Fruit fly (Drosophila melanogaster) whole organism, embryonic: ENCODE measurements around the gene CG5850.
A peak's percentile ranks its signal among the peaks of the same experiment; 100 is the strongest.

ENCODE experiments used
- Antp ChIP-seq: fragments of 200-800 bp; sonication (Bioruptor generic); optimal IDR thresholded peaks from 3 replicates; lab custom pipeline; 2016; ENCODE audit warnings: missing biosample characterization, missing genetic modification characterization
- CG12155 ChIP-seq: fragments of 200-800 bp; sonication (Bioruptor generic); optimal IDR thresholded peaks from 3 replicates; lab custom pipeline; 2016; ENCODE audit warnings: missing biosample characterization, missing genetic modification characterization
- CG12219 ChIP-seq: fragments of 200-800 bp; sonication (Bioruptor generic); optimal IDR thresholded peaks from 3 replicates; lab custom pipeline; 2018; ENCODE audit warnings: missing biosample characterization, mild to moderate bottlenecking, missing genetic modification characterization
- CG15011 ChIP-seq: fragments of 200-800 bp; sonication (Bioruptor generic); optimal IDR thresholded peaks from 3 replicates; lab custom pipeline; 2018; ENCODE audit warnings: missing biosample characterization, mild to moderate bottlenecking, missing genetic modification characterization
- CG1529 ChIP-seq: fragments of 200-800 bp; sonication (Bioruptor generic); optimal IDR thresholded peaks from 3 replicates; lab custom pipeline; 2018; ENCODE audit warnings: missing biosample characterization, missing genetic modification characterization
- CG1603 ChIP-seq: fragments of 200-800 bp; sonication (Bioruptor generic); optimal IDR thresholded peaks from 2 replicates; lab custom pipeline; 2019; ENCODE audit warnings: missing biosample characterization, mild to moderate bottlenecking, missing genetic modification characterization, moderate library complexity
- CG1647 ChIP-seq: fragments of 200-800 bp; sonication (Bioruptor generic); optimal IDR thresholded peaks from 3 replicates; lab custom pipeline; 2016; ENCODE audit warnings: missing biosample characterization, missing genetic modification characterization
- CG16863 ChIP-seq: fragments of 200-800 bp; sonication (Bioruptor generic); optimal IDR thresholded peaks from 3 replicates; lab custom pipeline; 2016; ENCODE audit warnings: missing biosample characterization, missing genetic modification characterization
- CG17328 ChIP-seq: fragments of 200-800 bp; sonication (Bioruptor generic); IDR thresholded peaks from 2 replicates; pipeline ENCODE4 v1.3.6; 2022; ENCODE audit warnings: missing biosample characterization, missing genetic modification characterization
- CG2120 ChIP-seq: fragments of 200-800 bp; sonication (Bioruptor generic); optimal IDR thresholded peaks from 3 replicates; lab custom pipeline; 2016; ENCODE audit warnings: missing biosample characterization, missing genetic modification characterization
- CG31224 ChIP-seq: fragments of 200-800 bp; sonication (Bioruptor generic); IDR thresholded peaks from 2 replicates; pipeline ENCODE4 v1.3.6; 2022; ENCODE audit warnings: missing biosample characterization, missing genetic modification characterization
- CG32767 ChIP-seq: fragments of 200-800 bp; sonication (Bioruptor generic); IDR thresholded peaks from 2 replicates; pipeline ENCODE4 v1.3.6; 2022; ENCODE audit warnings: missing biosample characterization, missing genetic modification characterization
- CG3281 ChIP-seq: fragments of 200-800 bp; sonication (Bioruptor generic); optimal IDR thresholded peaks from 3 replicates; lab custom pipeline; 2017; ENCODE audit warnings: missing biosample characterization, mild to moderate bottlenecking, missing genetic modification characterization
- CG6654 ChIP-seq: fragments of 200-800 bp; sonication (Bioruptor generic); optimal IDR thresholded peaks from 2 replicates; lab custom pipeline; 2017; ENCODE audit warnings: missing biosample characterization, mild to moderate bottlenecking, missing genetic modification characterization
- CG7271 ChIP-seq: fragments of 200-800 bp; sonication (Bioruptor generic); optimal IDR thresholded peaks from 2 replicates; lab custom pipeline; 2018; ENCODE audit warnings: missing biosample characterization, mild to moderate bottlenecking, missing genetic modification characterization, moderate library complexity
- CG7357 ChIP-seq: fragments of 200-800 bp; sonication (Bioruptor generic); IDR thresholded peaks from 3 replicates; pipeline ENCODE4 v1.3.6; 2022; ENCODE audit warnings: missing biosample characterization, missing genetic modification characterization
- CG9727 ChIP-seq: fragments of 200-800 bp; sonication (Bioruptor generic); optimal IDR thresholded peaks from 3 replicates; lab custom pipeline; 2017; ENCODE audit warnings: missing biosample characterization, mild to moderate bottlenecking, missing genetic modification characterization
- CG9876 ChIP-seq: fragments of 200-800 bp; sonication (Bioruptor generic); optimal IDR thresholded peaks from 2 replicates; lab custom pipeline; 2016; ENCODE audit warnings: missing biosample characterization, missing genetic modification characterization
- CrebB ChIP-seq: fragments of 200-800 bp; sonication (Bioruptor generic); optimal IDR thresholded peaks from 3 replicates; lab custom pipeline; 2018; ENCODE audit warnings: missing biosample characterization, mild to moderate bottlenecking, missing genetic modification characterization
- D ChIP-seq, 2 experiments: fragments of 200-800 bp in 1 of 2; fragments of >200 bp in 1 of 2; sonication (Bioruptor generic) in 1 of 2; optimal IDR thresholded peaks; 2 replicates in 1 of 2; 3 replicates in 1 of 2; lab custom pipeline; 2017; ENCODE audit warnings: mild to moderate bottlenecking in 1 of 2, missing biosample characterization in 1 of 2, missing genetic modification characterization in 1 of 2, missing genetic modification reagents in 1 of 2
- Doc3 ChIP-seq: fragments of 200-800 bp; sonication (Bioruptor generic); IDR thresholded peaks from 3 replicates; pipeline ENCODE4 v1.3.6; 2022; ENCODE audit warnings: missing biosample characterization, missing genetic modification characterization; ENCODE audit not compliant: partially characterized antibody
- ERR ChIP-seq: fragments of 200-800 bp; sonication (Bioruptor generic); optimal IDR thresholded peaks from 2 replicates; lab custom pipeline; 2016; ENCODE audit warnings: missing biosample characterization, missing genetic modification characterization
- Eip74EF ChIP-seq, 2 experiments: fragments of 200-800 bp in 1 of 2; fragments of >200 bp in 1 of 2; sonication (Bioruptor generic) in 1 of 2; optimal IDR thresholded peaks; 2 replicates each; lab custom pipeline; 2017 to 2019; ENCODE audit warnings: missing biosample characterization in 2 of 2, missing genetic modification characterization in 2 of 2, mild to moderate bottlenecking in 1 of 2, moderate library complexity in 1 of 2
- Elba2 ChIP-seq: fragments of 200-800 bp; sonication (Bioruptor generic); optimal IDR thresholded peaks from 3 replicates; lab custom pipeline; 2016; ENCODE audit warnings: missing biosample characterization, missing genetic modification characterization
- Gug ChIP-seq: fragments of 200-800 bp; sonication (Bioruptor generic); IDR thresholded peaks from 4 replicates; pipeline ENCODE4 v1.3.6; 2022; ENCODE audit warnings: missing biosample characterization, missing genetic modification characterization
- Max ChIP-seq: fragments of 200-800 bp; sonication (Bioruptor generic); optimal IDR thresholded peaks from 2 replicates; lab custom pipeline; 2016; ENCODE audit warnings: missing biosample characterization, mild to moderate bottlenecking, missing genetic modification characterization
- Rfx ChIP-seq: fragments of 200-800 bp; sonication (Bioruptor generic); IDR thresholded peaks from 2 replicates; pipeline ENCODE4 v1.3.6; 2022; ENCODE audit warnings: missing biosample characterization, missing genetic modification characterization
- Sry-δ ChIP-seq: fragments of 200-800 bp; sonication (Bioruptor generic); optimal IDR thresholded peaks from 2 replicates; lab custom pipeline; 2016; ENCODE audit warnings: missing biosample characterization, missing genetic modification characterization
- Stat92E ChIP-seq, 3 experiments: fragments of >200 bp in 2 of 3; fragments of 200-800 bp in 1 of 3; sonication (Bioruptor generic) in 1 of 3; optimal IDR thresholded peaks; 2 replicates each; lab custom pipeline; 2017 to 2019; ENCODE audit warnings: missing biosample characterization in 3 of 3, missing genetic modification characterization in 3 of 3, mild to moderate bottlenecking in 1 of 3, moderate library complexity in 1 of 3
- Taf1 ChIP-seq: fragments of 200-800 bp; sonication (Bioruptor generic); IDR thresholded peaks from 2 replicates; pipeline ENCODE4 v1.3.6; 2022; ENCODE audit warnings: missing biosample characterization, missing genetic modification characterization
- Xbp1 ChIP-seq: fragments of 200-800 bp; sonication (Bioruptor generic); optimal IDR thresholded peaks from 3 replicates; lab custom pipeline; 2016; ENCODE audit warnings: missing biosample characterization, mild to moderate bottlenecking, missing genetic modification characterization
- YL-1 ChIP-seq: fragments of 200-800 bp; sonication (Bioruptor generic); optimal IDR thresholded peaks from 3 replicates; lab custom pipeline; 2017; ENCODE audit warnings: missing biosample characterization, mild to moderate bottlenecking, missing genetic modification characterization
- al ChIP-seq: fragments of 200-800 bp; sonication (Bioruptor generic); IDR thresholded peaks from 2 replicates; pipeline ENCODE4 v1.3.6; 2022; ENCODE audit warnings: missing biosample characterization, missing genetic modification characterization
- chinmo ChIP-seq: fragments of 200-800 bp; sonication (Bioruptor generic); IDR thresholded peaks from 4 replicates; pipeline ENCODE4 v1.3.6; 2022; ENCODE audit warnings: missing biosample characterization, missing genetic modification characterization; ENCODE audit not compliant: partially characterized antibody
- chn ChIP-seq: fragments of 200-800 bp; sonication (Bioruptor generic); optimal IDR thresholded peaks from 2 replicates; lab custom pipeline; 2016; ENCODE audit warnings: missing biosample characterization, missing genetic modification characterization
- corto ChIP-seq: fragments of 200-800 bp; sonication (Bioruptor generic); optimal IDR thresholded peaks from 2 replicates; lab custom pipeline; 2016; ENCODE audit warnings: missing biosample characterization, mild to moderate bottlenecking, missing genetic modification characterization, moderate library complexity
- da ChIP-seq: fragments of 200-800 bp; sonication (Bioruptor generic); optimal IDR thresholded peaks from 2 replicates; lab custom pipeline; 2016; ENCODE audit warnings: missing biosample characterization, missing genetic modification characterization
- eve ChIP-seq, 2 experiments: fragments of >200 bp; optimal IDR thresholded peaks; 2 replicates each; lab custom pipeline; 2017; ENCODE audit warnings: missing biosample characterization in 2 of 2, missing genetic modification characterization in 2 of 2
- fru ChIP-seq: fragments of >200 bp; optimal IDR thresholded peaks from 2 replicates; lab custom pipeline; 2017
- ftz-f1 ChIP-seq: fragments of 200-800 bp; sonication (Bioruptor generic); optimal IDR thresholded peaks from 2 replicates; lab custom pipeline; 2016; ENCODE audit warnings: missing biosample characterization, missing genetic modification characterization
- gcm2 ChIP-seq: fragments of 200-800 bp; sonication (Bioruptor generic); optimal IDR thresholded peaks from 2 replicates; lab custom pipeline; 2016; ENCODE audit warnings: missing biosample characterization, missing genetic modification characterization
- gsb ChIP-seq: fragments of 200-800 bp; sonication (Bioruptor generic); IDR thresholded peaks from 2 replicates; pipeline ENCODE4 v1.3.6; 2022; ENCODE audit warnings: missing biosample characterization, missing genetic modification characterization
- hbn ChIP-seq: fragments of 200-800 bp; sonication (Bioruptor generic); IDR thresholded peaks from 2 replicates; pipeline ENCODE4 v1.3.6; 2022; ENCODE audit warnings: missing biosample characterization, missing genetic modification characterization; ENCODE audit not compliant: partially characterized antibody
- insv ChIP-seq, 2 experiments: fragments of 200-800 bp; sonication (Bioruptor generic); optimal IDR thresholded peaks; 3 replicates each; lab custom pipeline; 2016 to 2018; ENCODE audit warnings: missing biosample characterization in 2 of 2, missing genetic modification characterization in 2 of 2
- kni ChIP-seq: fragments of 200-800 bp; sonication (Bioruptor generic); optimal IDR thresholded peaks from 3 replicates; lab custom pipeline; 2017; ENCODE audit warnings: mild to moderate bottlenecking, missing biosample characterization, missing genetic modification reagents, missing genetic modification characterization
- lola ChIP-seq, 3 experiments: fragments of >200 bp in 2 of 3; fragments of 200-800 bp in 1 of 3; sonication (Bioruptor generic) in 1 of 3; optimal IDR thresholded peaks; 2 replicates each; lab custom pipeline; 2017 to 2019; ENCODE audit warnings: missing biosample characterization in 3 of 3, missing genetic modification characterization in 3 of 3, mild to moderate bottlenecking in 1 of 3, moderate library complexity in 1 of 3
- sens-2 ChIP-seq: fragments of 200-800 bp; sonication (Bioruptor generic); IDR thresholded peaks from 2 replicates; pipeline ENCODE4 v1.3.6; 2022; ENCODE audit warnings: missing biosample characterization, missing genetic modification characterization
- sisA ChIP-seq: fragments of 200-800 bp; sonication (Bioruptor generic); IDR thresholded peaks from 2 replicates; pipeline ENCODE4 v1.3.6; 2022; ENCODE audit warnings: missing biosample characterization, missing genetic modification characterization
- slbo ChIP-seq: fragments of 200-800 bp; sonication (Bioruptor generic); IDR thresholded peaks from 2 replicates; pipeline ENCODE4 v1.3.6; 2022; ENCODE audit warnings: missing biosample characterization, missing genetic modification characterization
- trem ChIP-seq: fragments of 200-800 bp; optimal IDR thresholded peaks from 3 replicates; lab custom pipeline; 2019; ENCODE audit warnings: missing biosample characterization, mild to moderate bottlenecking, missing genetic modification characterization, moderate library complexity
- vnd ChIP-seq: fragments of 200-800 bp; sonication (Bioruptor generic); IDR thresholded peaks from 3 replicates; pipeline ENCODE4 v1.3.6; 2022; ENCODE audit warnings: missing biosample characterization, missing genetic modification characterization; ENCODE audit not compliant: partially characterized antibody

Gene CG5850

dm6 chr2L:9943521-9943920 is 20.2 kb downstream of the CG5850 start (continued):
- no peak for TF ChIP-seq Stat92E (GFP tag; optimal IDR thresholded peaks at IDR 0.05; lab: Kevin White, UChicago)
- TF ChIP-seq CG7271 (tag; lab: Kevin White, UChicago) = no peak
- no peak for TF ChIP-seq CG7357
- TF ChIP-seq trem (tag; lab: Kevin White, UChicago) = no peak
- TF ChIP-seq CG2120 (GFP tag; lab: Kevin White, UChicago) = peak; percentile 59
- no peak for TF ChIP-seq da (GFP tag; lab: Kevin White, UChicago)
- no peak for TF ChIP-seq Sry-δ (GFP tag; lab: Kevin White, UChicago)
- TF ChIP-seq kni = no peak
- TF ChIP-seq CG9876 = no peak
- TF ChIP-seq CG1529 (GFP tag; lab: Kevin White, UChicago) = no peak
- no peak for TF ChIP-seq insv (GFP tag; optimal IDR thresholded peaks at IDR 0.05; lab: Kevin White, UChicago)
- TF ChIP-seq CG1603 (tag; lab: Kevin White, UChicago) = peak; percentile 22
- no peak for TF ChIP-seq chn (GFP tag; lab: Kevin White, UChicago)
- TF ChIP-seq eve (GFP tag; optimal IDR thresholded peaks at IDR 0.05; lab: Kevin White, UChicago) = no peak
- TF ChIP-seq CG3281 (GFP tag; lab: Kevin White, UChicago) = peak; percentile 2
- TF ChIP-seq CrebB (tag; lab: Kevin White, UChicago) = no peak
- no peak for TF ChIP-seq CG6654
- no peak for TF ChIP-seq CG15011 (GFP tag; lab: Kevin White, UChicago)
- TF ChIP-seq CG1647 (GFP tag; lab: Kevin White, UChicago) = no peak
- no peak; the same call in 1 of the 2 replicates for TF ChIP-seq slbo (GFP tag; lab: Robert Waterston, UW)
- TF ChIP-seq CG16863 (GFP tag; lab: Kevin White, UChicago) = no peak
- TF ChIP-seq Max (GFP tag; lab: Kevin White, UChicago) = no peak
- no peak for TF ChIP-seq YL-1 (GFP tag; lab: Kevin White, UChicago)
- no peak for TF ChIP-seq gsb (GFP tag; lab: Robert Waterston, UW)
- TF ChIP-seq gcm2 = no peak
- peak; percentile 39 for TF ChIP-seq ftz-f1
- no peak for TF ChIP-seq fru (lab: Kevin White, UChicago)
- no peak for TF ChIP-seq lola (GFP tag; optimal IDR thresholded peaks at IDR 0.05; lab: Kevin White, UChicago)
- no peak for TF ChIP-seq Taf1 (GFP tag; lab: Robert Waterston, UW)
- no peak for TF ChIP-seq Doc3
- TF ChIP-seq CG32767 (GFP tag; lab: Robert Waterston, UW) = no peak
- peak; percentile 29 for TF ChIP-seq CG12219 (GFP tag; lab: Kevin White, UChicago)
- TF ChIP-seq vnd (GFP tag; lab: Robert Waterston, UW) = no peak
- TF ChIP-seq sisA (GFP tag; lab: Robert Waterston, UW) = no peak
- peak; percentile 69 for TF ChIP-seq Rfx (GFP tag; lab: Robert Waterston, UW)
- no peak for TF ChIP-seq sens-2 (GFP tag; lab: Robert Waterston, UW)
- no peak for TF ChIP-seq CG9727 (GFP tag; lab: Kevin White, UChicago)
- TF ChIP-seq CG12155 (GFP tag; lab: Kevin White, UChicago) = peak; percentile 10
- TF ChIP-seq Eip74EF (GFP tag; optimal IDR thresholded peaks at IDR 0.05; lab: Kevin White, UChicago) = no peak
- TF ChIP-seq Xbp1 (GFP tag; lab: Kevin White, UChicago) = no peak
- no peak for TF ChIP-seq al
- TF ChIP-seq corto = no peak
- no peak for TF ChIP-seq hbn (GFP tag; lab: Robert Waterston, UW)
- no peak for TF ChIP-seq CG31224 (GFP tag; lab: Robert Waterston, UW)
- TF ChIP-seq Elba2 (GFP tag; lab: Kevin White, UChicago) = no peak
- no peak for TF ChIP-seq chinmo
- no peak for TF ChIP-seq D (optimal IDR thresholded peaks at IDR 0.05; lab: Kevin White, UChicago)
- no peak for TF ChIP-seq D (GFP tag; optimal IDR thresholded peaks at IDR 0.05; lab: Kevin White, UChicago)
- no peak for TF ChIP-seq Gug (GFP tag; lab: Robert Waterston, UW)
- no peak for TF ChIP-seq CG17328
- no peak for TF ChIP-seq ERR (GFP tag; lab: Kevin White, UChicago)
- TF ChIP-seq Antp = no peak
